Fruit fly (Drosophila melanogaster): ENCODE results near the gene CG32639.

The CG32639 gene

dm6 chrX:13251310-13251709 is 14.9 kb upstream of the CG32639 start (continued):
- TF ChIP-seq fd85E (GFP tag; optimal IDR thresholded peaks at IDR 0.05), result peak; percentile 89
- TF ChIP-seq CG11294 (GFP tag; IDR thresholded peaks at IDR 0.05), result peak; percentile 90
- peak; percentile 93 for TF ChIP-seq CG3032 (tag; optimal IDR thresholded peaks at IDR 0.05)
- peak; percentile 93 for TF ChIP-seq Smox (GFP tag; optimal IDR thresholded peaks at IDR 0.05)
- TF ChIP-seq CG8119 (GFP tag; IDR thresholded peaks at IDR 0.05), result peak; percentile 94
- peak; percentile 97 for TF ChIP-seq CG7368 (GFP tag; optimal IDR thresholded peaks at IDR 0.05)
- TF ChIP-seq CG10669 (GFP tag; optimal IDR thresholded peaks at IDR 0.05), result peak; percentile 94
- peak; percentile 94 for TF ChIP-seq CG10631 (GFP tag; optimal IDR thresholded peaks at IDR 0.05)

dm6 chrX:13249732-13250395 is 13.5 kb upstream of the CG32639 start:
- peak; percentile 20 for TF ChIP-seq svp (GFP tag)
- peak; percentile 62 for TF ChIP-seq CG32006 (GFP tag; optimal IDR thresholded peaks at IDR 0.05)
- peak; percentile 32; the same call in 1 of the 3 replicates for TF ChIP-seq CG8119 (GFP tag; IDR thresholded peaks at IDR 0.05)
- peak; percentile 7 for TF ChIP-seq Eip78C (GFP tag)
- TF ChIP-seq CG15336 (GFP tag; IDR thresholded peaks at IDR 0.05), result peak; percentile 49
- TF ChIP-seq CG6163 (GFP tag; IDR thresholded peaks at IDR 0.05), result 0 out of 3 replicates have a peak, but pooled peaks have one; percentile 11
- 0 out of 3 replicates have a peak, but pooled peaks have one; percentile 9 for TF ChIP-seq eg (GFP tag; IDR thresholded peaks at IDR 0.05)
- TF ChIP-seq fkh (GFP tag; optimal IDR thresholded peaks at IDR 0.05), result no peak
- no peak for TF ChIP-seq CG3032 (tag; optimal IDR thresholded peaks at IDR 0.05)
- TF ChIP-seq CG4318 (GFP tag; optimal IDR thresholded peaks at IDR 0.05), result no peak
- no peak for TF ChIP-seq Blimp-1 (GFP tag; optimal IDR thresholded peaks at IDR 0.05)
- TF ChIP-seq Eip93F (GFP tag; optimal IDR thresholded peaks at IDR 0.05), result no peak

DNA sequence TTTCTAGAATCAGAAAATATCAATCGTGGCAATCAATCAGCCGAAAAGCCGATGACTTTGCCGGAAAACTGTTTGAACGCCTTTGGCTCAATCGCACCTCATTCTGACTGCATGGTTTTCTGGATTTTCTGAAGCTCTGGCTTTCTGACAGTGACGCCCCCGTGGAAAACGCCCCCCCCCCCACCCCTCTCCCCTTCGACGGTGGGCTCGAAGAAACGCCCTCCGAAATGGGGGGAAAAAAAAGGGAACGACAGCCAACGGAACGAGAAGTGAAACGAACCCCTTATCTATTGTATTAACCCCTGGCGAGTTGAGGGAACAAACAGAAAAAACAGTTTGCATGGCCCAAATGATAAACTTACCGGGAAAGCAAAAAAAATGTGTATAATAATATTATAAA is 12.1 kb upstream of the CG32639 start:
- TF ChIP-seq Eip78C (GFP tag) (no peak), CG11294 (GFP tag; IDR thresholded peaks at IDR 0.05) (no peak), Hr38 (GFP tag; optimal IDR thresholded peaks at IDR 0.05) (no peak), CG8632 (GFP tag; optimal IDR thresholded peaks at IDR 0.05) (no peak), topi (GFP tag; optimal IDR thresholded peaks at IDR 0.05) (no peak), CG8319 (GFP tag; optimal IDR thresholded peaks at IDR 0.05) (no peak), CG10669 (GFP tag; optimal IDR thresholded peaks at IDR 0.05) (no peak), acj6 (GFP tag; optimal IDR thresholded peaks at IDR 0.05) (no peak), fd59A (GFP tag; optimal IDR thresholded peaks at IDR 0.05) (no peak), CG15336 (GFP tag; IDR thresholded peaks at IDR 0.05) (no peak), salr (GFP tag; optimal IDR thresholded peaks at IDR 0.05) (no peak), CG31627 (GFP tag; optimal IDR thresholded peaks at IDR 0.05) (no peak), Hr4 (GFP tag; optimal IDR thresholded peaks at IDR 0.05) (no peak), Ets96B (tag; optimal IDR thresholded peaks at IDR 0.05) (no peak), Sox15 (GFP tag; optimal IDR thresholded peaks at IDR 0.05) (no peak), Sox102F (GFP tag; optimal IDR thresholded peaks at IDR 0.05) (no peak), pdm3 (GFP tag; optimal IDR thresholded peaks at IDR 0.05) (no peak), net (GFP tag; optimal IDR thresholded peaks at IDR 0.05) (no peak)

DNA sequence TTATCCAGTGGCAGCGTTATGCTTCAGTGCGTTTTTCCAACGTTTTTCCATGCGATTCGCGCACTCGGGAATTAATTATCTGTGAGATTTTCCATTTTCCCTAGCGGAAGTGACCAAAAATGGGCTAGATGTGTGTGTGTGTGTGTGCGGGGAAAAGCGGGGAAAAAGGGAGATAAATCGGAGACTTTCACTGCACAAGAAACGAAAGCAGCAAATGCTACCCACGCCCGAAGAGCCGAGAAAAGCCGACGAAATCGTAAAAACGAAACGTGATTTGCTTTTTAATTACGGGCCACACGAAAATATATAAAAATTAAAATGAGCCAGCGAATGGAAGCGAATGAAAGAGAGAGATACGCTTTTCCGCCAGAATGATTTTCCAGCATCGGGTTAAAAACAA is 11.4 kb upstream of the CG32639 start:
- no peak for TF ChIP-seq CG1621 (tag; optimal IDR thresholded peaks at IDR 0.05)
- TF ChIP-seq fd59A (GFP tag; optimal IDR thresholded peaks at IDR 0.05), result no peak
- TF ChIP-seq fkh (GFP tag; optimal IDR thresholded peaks at IDR 0.05), result no peak
- no peak for TF ChIP-seq CG11902 (GFP tag; optimal IDR thresholded peaks at IDR 0.05)
- no peak for TF ChIP-seq CG11762 (GFP tag; optimal IDR thresholded peaks at IDR 0.05; ENCODE audit: insufficient read depth)
- no peak for TF ChIP-seq achi (GFP tag; optimal IDR thresholded peaks at IDR 0.05)
- no peak for TF ChIP-seq Hr39 (GFP tag; optimal IDR thresholded peaks at IDR 0.05)
- TF ChIP-seq Hr38 (GFP tag; optimal IDR thresholded peaks at IDR 0.05), result no peak
- no peak for TF ChIP-seq fd85E (GFP tag; optimal IDR thresholded peaks at IDR 0.05)
- no peak for TF ChIP-seq CG6792 (GFP tag; optimal IDR thresholded peaks at IDR 0.05)
- no peak for TF ChIP-seq CG4318 (GFP tag; optimal IDR thresholded peaks at IDR 0.05)
- no peak for TF ChIP-seq CG34406 (GFP tag; optimal IDR thresholded peaks at IDR 0.05)
- no peak for TF ChIP-seq dsx (GFP tag; optimal IDR thresholded peaks at IDR 0.05; ENCODE audit: poor library complexity, severe bottlenecking)
- no peak for TF ChIP-seq vri (GFP tag; optimal IDR thresholded peaks at IDR 0.05)
- TF ChIP-seq CG3032 (tag; optimal IDR thresholded peaks at IDR 0.05), result no peak
- TF ChIP-seq Sox15 (GFP tag; optimal IDR thresholded peaks at IDR 0.05), result no peak
- TF ChIP-seq Blimp-1 (GFP tag; optimal IDR thresholded peaks at IDR 0.05), result no peak
- TF ChIP-seq Ets96B (tag; optimal IDR thresholded peaks at IDR 0.05), result no peak
